Worm (Caenorhabditis elegans): ENCODE data around the gene F39G3.2.
A peak's percentile ranks its signal among the peaks of the same experiment; 100 is the strongest.
"Not testable (repeated sequence)": the region's sequence is repeated elsewhere in the genome, so short reads cannot be mapped to it uniquely, and the experiment has no call there.

F39G3.2 gene

DNA sequence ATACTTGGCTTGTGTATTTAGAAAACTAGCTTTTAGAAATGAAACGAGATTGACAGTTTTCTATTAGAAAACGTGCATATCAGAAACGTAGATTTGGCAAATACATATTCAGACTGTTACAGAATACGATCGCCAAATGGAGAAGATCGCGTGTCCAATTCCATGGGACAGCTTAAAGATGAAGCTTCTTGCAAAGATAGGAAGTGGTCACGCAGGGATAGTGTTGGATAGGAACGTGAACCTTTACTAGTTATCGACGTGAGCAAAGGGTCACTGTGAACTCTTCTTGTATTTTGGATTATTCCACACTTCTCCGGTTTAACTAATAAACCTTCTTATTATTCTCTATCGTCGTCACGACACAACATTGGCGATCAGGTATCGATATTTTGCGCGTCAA lies 23.0 kb downstream of the F39G3.2 start, which contains the start of gene bgnt-1.4:
TSS of gene bgnt-1.4 (plus strand) at position 301 of the 400 bp plus-strand sequence.
- not testable (repeated sequence) for TF ChIP-seq nhr-11, pqm-1, nhr-76 (tag; optimal IDR thresholded peaks at IDR 0.05)

DNA sequence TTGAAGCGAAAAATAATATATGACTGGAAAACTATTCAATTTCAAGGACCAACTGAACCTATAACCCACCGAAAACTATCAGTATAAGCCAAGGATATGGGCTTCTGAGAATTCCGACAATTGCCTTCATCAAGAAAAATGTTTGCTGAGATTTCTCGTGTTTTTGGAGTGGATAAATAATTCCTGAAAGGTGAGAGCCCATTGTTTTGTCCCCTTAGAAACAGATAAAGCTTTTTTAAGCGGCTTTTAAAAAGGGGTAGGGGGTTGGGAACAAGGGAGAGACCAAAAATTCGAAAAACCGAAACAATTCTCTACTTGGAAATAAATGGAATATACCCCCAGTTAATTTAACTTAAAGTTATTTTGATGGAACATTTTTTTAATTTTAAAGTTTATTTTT lies 28.9 kb downstream of the F39G3.2 start, which contains the start of gene C18G1.8:
TSS of gene C18G1.8 (minus strand) at position 101 of the 400 bp plus-strand sequence.
- TF ChIP-seq elt-2 (tag; optimal IDR thresholded peaks at IDR 0.05) (no peak), elt-3 (tag; optimal IDR thresholded peaks at IDR 0.05) (no peak), skn-1 (tag; optimal IDR thresholded peaks at IDR 0.05) (no peak), nhr-12 (tag; optimal IDR thresholded peaks at IDR 0.05) (no peak), nhr-76 (tag; optimal IDR thresholded peaks at IDR 0.05) (no peak), fos-1 (tag; optimal IDR thresholded peaks at IDR 0.05) (no peak), unc-39 (tag; optimal IDR thresholded peaks at IDR 0.05) (no peak), pha-4 (tag; optimal IDR thresholded peaks at IDR 0.05) (no peak), nhr-77 (tag; optimal IDR thresholded peaks at IDR 0.05) (no peak), lsy-12 (tag; optimal IDR thresholded peaks at IDR 0.05) (no peak), ztf-11 (tag; optimal IDR thresholded peaks at IDR 0.05) (no peak), lin-15B (tag; optimal IDR thresholded peaks at IDR 0.05) (no peak), ceh-28 (tag; optimal IDR thresholded peaks at IDR 0.05) (no peak), zag-1 (tag; optimal IDR thresholded peaks at IDR 0.05) (no peak), ceh-16 (tag; optimal IDR thresholded peaks at IDR 0.05) (no peak), ama-1 (optimal IDR thresholded peaks at IDR 0.05) (no peak), fkh-2 (tag; optimal IDR thresholded peaks at IDR 0.05) (no peak)

DNA sequence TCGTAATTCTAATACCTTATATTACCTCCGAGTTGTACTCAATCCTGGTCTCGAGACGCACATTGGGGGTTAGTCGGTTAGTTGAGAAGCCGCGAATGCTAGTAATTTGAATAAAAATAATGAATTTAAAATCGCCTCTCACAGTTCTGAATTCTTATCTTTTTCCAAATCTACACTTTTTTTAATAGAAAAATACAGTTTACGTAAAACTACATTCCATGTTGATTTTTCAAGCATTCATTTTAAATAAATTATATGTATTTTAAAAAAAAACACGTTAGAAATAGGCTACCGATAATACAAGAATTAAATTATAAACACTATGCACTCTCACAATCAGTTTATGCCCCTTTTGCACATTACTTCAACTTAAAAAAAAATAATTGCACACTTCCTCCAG lies 32.0 kb downstream of the F39G3.2 start, which contains the start of gene C18G1.9:
TSS of gene C18G1.9 (minus strand) at position 101 of the 400 bp plus-strand sequence.
- TF ChIP-seq hmg-11 (tag; optimal IDR thresholded peaks at IDR 0.05) (no peak), snpc-4 (tag; optimal IDR thresholded peaks at IDR 0.05) (no peak), lin-39 (tag; optimal IDR thresholded peaks at IDR 0.05) (no peak)

DNA sequence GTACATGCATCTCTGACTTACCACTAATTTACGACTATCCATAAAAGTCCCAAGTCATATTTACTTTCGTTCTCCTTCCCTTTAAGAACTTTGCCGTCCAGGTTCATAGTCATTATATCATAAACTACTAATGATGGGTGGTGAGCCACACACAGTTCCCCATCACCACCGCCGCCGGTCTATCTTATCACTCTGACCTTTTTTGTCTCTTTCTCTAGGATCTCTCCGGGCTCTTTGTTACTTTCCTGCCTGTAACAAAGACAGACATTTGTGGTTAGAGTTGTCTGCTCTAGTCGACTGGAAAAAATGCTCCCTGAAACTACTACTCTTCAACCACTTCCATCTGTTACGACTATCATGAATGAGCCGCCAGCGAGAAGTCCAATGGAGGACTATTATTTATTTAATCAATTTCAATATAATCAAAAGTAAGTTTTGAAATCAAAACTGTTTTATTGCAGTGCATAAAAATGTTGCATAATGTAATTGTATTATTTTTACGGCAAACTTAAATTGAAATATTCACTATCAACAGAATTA lies 32.8 kb downstream of the F39G3.2 start, which contains the start of gene elt-7:
TSS of gene elt-7 (plus strand) at position 263 of the 540 bp plus-strand sequence.
- TF ChIP-seq pqm-1 (tag; optimal IDR thresholded peaks at IDR 0.05) (peak; percentile 54), ama-1 (optimal IDR thresholded peaks at IDR 0.05) (no peak), elt-2 (tag; optimal IDR thresholded peaks at IDR 0.05) (peak; percentile 71)

DNA sequence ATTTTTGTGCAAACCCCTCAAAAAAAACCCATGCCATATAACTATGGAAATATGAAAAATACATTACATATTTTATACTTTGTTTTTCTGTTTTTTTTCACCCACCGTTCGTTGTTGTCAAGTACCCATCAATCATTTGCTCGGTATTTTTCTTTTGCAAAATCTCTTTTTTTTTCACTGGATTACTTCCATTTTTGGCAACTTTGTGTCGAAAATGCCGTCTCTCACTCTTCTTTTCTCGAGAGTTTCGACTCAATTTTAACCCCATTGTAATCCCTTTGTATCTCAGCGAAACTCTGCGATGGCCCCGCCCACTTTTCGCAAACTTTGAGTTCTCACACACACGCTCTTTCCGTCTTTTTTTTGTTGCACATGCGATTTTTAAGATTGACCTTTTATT lies 37.5 kb downstream of the F39G3.2 start:
- TF ChIP-seq pha-4 (tag; optimal IDR thresholded peaks at IDR 0.05) = no peak
- TF ChIP-seq nhr-28 (tag; optimal IDR thresholded peaks at IDR 0.05) = no peak
- TF ChIP-seq lin-39 (tag; optimal IDR thresholded peaks at IDR 0.05) = peak; percentile 38
- no peak for TF ChIP-seq R02D3.7 (tag; optimal IDR thresholded peaks at IDR 0.05)
- no peak for TF ChIP-seq mdl-1 (tag; optimal IDR thresholded peaks at IDR 0.05)
- TF ChIP-seq eor-1 (tag; optimal IDR thresholded peaks at IDR 0.05) = no peak
- peak; percentile 23 for TF ChIP-seq nfya-1 (tag; optimal IDR thresholded peaks at IDR 0.05; ENCODE audit: insufficient read depth)
- TF ChIP-seq ceh-16 (tag; optimal IDR thresholded peaks at IDR 0.05) = no peak
- no peak for TF ChIP-seq aly-2 (tag; optimal IDR thresholded peaks at IDR 0.05)
- TF ChIP-seq fkh-2 (tag; optimal IDR thresholded peaks at IDR 0.05) = no peak
- TF ChIP-seq egl-5 (tag; optimal IDR thresholded peaks at IDR 0.05) = no peak

DNA sequence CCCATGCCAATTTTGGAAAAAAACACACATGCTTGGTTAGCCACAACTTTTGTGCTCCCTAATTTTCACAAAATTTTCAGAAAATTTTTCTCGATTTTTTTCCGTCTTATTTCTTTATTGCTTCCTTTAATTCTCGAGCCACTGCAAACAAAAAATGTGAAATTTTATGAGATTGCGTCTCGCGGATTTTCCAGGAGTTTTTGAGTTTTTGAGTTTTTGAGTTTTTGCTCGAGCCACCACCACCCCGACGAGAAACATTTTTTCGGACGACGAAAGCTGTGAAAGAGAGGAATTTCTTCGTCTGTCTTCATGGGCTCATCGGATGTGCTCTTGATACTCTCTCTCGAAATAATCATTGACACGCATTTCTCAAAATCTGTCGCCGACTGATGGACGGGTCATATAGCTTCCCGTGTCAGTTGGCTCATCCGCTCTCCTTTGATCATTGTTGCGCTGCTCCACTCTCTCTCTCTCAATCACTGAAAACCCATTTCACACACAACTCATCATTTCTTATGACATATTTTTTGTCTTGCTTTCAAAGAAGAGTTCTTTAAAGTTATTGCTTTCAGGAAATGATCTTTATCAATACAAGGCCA lies 39.9 kb downstream of the F39G3.2 start, which contains the start of gene C18G1.1:
TSS of gene C18G1.1 (plus strand) at position 573 of the 599 bp plus-strand sequence.
- no peak for TF ChIP-seq nhr-25 (tag; optimal IDR thresholded peaks at IDR 0.05)
- TF ChIP-seq egl-5 (tag; optimal IDR thresholded peaks at IDR 0.05) = peak; percentile 37

DNA sequence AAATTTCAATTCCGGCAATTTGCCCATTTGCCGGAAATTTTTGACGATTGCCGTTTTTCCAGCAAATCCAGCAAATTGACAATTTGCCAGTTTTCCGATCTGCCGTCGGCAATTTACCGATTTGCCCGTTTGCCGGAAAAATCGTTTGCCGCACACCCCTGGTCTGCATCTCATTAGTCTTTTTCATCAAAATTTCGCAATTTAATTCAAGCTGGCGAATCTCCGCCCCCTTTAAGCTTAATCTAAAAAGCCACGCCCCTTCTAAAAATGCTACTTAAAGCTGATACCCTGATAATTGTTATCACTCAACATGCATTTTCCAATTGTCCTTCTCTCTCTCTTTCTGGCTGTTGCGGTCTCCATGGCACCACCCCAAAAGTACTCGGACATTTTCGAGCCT lies 45.7 kb downstream of the F39G3.2 start, which contains the start of gene Y60C6A.1:
TSS of gene Y60C6A.1 (plus strand) at position 301 of the 400 bp plus-strand sequence.
- TF ChIP-seq pha-4 (tag; optimal IDR thresholded peaks at IDR 0.05) (no peak), snpc-4 (tag; optimal IDR thresholded peaks at IDR 0.05) (no peak), nhr-23 (tag; optimal IDR thresholded peaks at IDR 0.05) (no peak), lin-15B (tag; optimal IDR thresholded peaks at IDR 0.05) (no peak), ceh-9 (tag; optimal IDR thresholded peaks at IDR 0.05) (no peak), elt-1 (tag; optimal IDR thresholded peaks at IDR 0.05) (no peak), zag-1 (tag; optimal IDR thresholded peaks at IDR 0.05) (no peak), ztf-11 (tag; optimal IDR thresholded peaks at IDR 0.05) (no peak), skn-1 (tag; optimal IDR thresholded peaks at IDR 0.05) (no peak), nhr-76 (tag; optimal IDR thresholded peaks at IDR 0.05) (no peak), ama-1 (optimal IDR thresholded peaks at IDR 0.05) (no peak), ZK546.5 (tag; optimal IDR thresholded peaks at IDR 0.05) (no peak), ceh-82 (tag; optimal IDR thresholded peaks at IDR 0.05) (no peak)
